Worm (Caenorhabditis elegans): ENCODE data around the gene srbc-11.

The srbc-11 gene

ce11 chrV:7495189-7495588 is at the start of gene srbc-11:
TSS of gene srbc-11 (minus strand) at chrV:7495289.
- TF ChIP-seq gmeb-1 (tag; optimal IDR thresholded peaks at IDR 0.05) (no peak), mbf-1 (tag; optimal IDR thresholded peaks at IDR 0.05) (no peak), ztf-1 (GFP tag; conservative IDR thresholded peaks at IDR 0.05) (no peak), mab-5 (tag; optimal IDR thresholded peaks at IDR 0.05) (no peak), elt-1 (tag; optimal IDR thresholded peaks at IDR 0.05) (no peak), nhr-77 (tag; optimal IDR thresholded peaks at IDR 0.05) (no peak), ztf-4 (tag; optimal IDR thresholded peaks at IDR 0.05) (no peak), Y55F3AM.14 (GFP tag; optimal IDR thresholded peaks at IDR 0.05) (no peak)

- TF ChIP-seq nhr-21 (tag; optimal IDR thresholded peaks at IDR 0.05) (peak; percentile 69), sma-9 (GFP tag; optimal IDR thresholded peaks at IDR 0.05) (peak; percentile 2), sma-9 (tag; optimal IDR thresholded peaks at IDR 0.05) (no peak), blmp-1 (tag; optimal IDR thresholded peaks at IDR 0.05; ENCODE audit: insufficient read depth) (no peak), elt-1 (tag; optimal IDR thresholded peaks at IDR 0.05) (no peak)
These were observed 48.6 kb upstream of the srbc-11 start for ce11 chrV:7543728-7544127.

ce11 chrV:7539015-7539414 is 43.9 kb upstream of the srbc-11 start, which contains the start of gene srh-268:
TSS of gene srh-268 (plus strand) at chrV:7539315.
- TF ChIP-seq ama-1 (optimal IDR thresholded peaks at IDR 0.05) (no peak), nhr-11 (tag; optimal IDR thresholded peaks at IDR 0.05) (no peak), sma-3 (GFP tag; optimal IDR thresholded peaks at IDR 0.05) (no peak), zag-1 (tag; optimal IDR thresholded peaks at IDR 0.05) (no peak), nhr-21 (tag; optimal IDR thresholded peaks at IDR 0.05) (no peak), elt-1 (tag; optimal IDR thresholded peaks at IDR 0.05) (no peak), R02D3.7 (tag; optimal IDR thresholded peaks at IDR 0.05) (no peak), skn-1 (tag; optimal IDR thresholded peaks at IDR 0.05) (no peak), mbf-1 (tag; optimal IDR thresholded peaks at IDR 0.05) (no peak), alr-1 (tag; optimal IDR thresholded peaks at IDR 0.05) (no peak), peb-1 (tag; optimal IDR thresholded peaks at IDR 0.05) (no peak), mdl-1 (tag; optimal IDR thresholded peaks at IDR 0.05) (no peak)

- no peak for TF ChIP-seq nhr-129 (tag; optimal IDR thresholded peaks at IDR 0.05)
- TF ChIP-seq skn-1 (tag; optimal IDR thresholded peaks at IDR 0.05): no peak
- no peak for TF ChIP-seq ama-1 (optimal IDR thresholded peaks at IDR 0.05)
- TF ChIP-seq aly-2 (tag; optimal IDR thresholded peaks at IDR 0.05): no peak
- no peak for TF ChIP-seq nhr-6 (tag; optimal IDR thresholded peaks at IDR 0.05)
- TF ChIP-seq nhr-10 (tag; optimal IDR thresholded peaks at IDR 0.05): no peak
- no peak for TF ChIP-seq ceh-16 (tag; optimal IDR thresholded peaks at IDR 0.05)
These were observed 42.9 kb upstream of the srbc-11 start, which contains the start of gene C54F6.12 for ce11 chrV:7538018-7538417. TSS of gene C54F6.12 (minus strand) at chrV:7538118.

ce11 chrV:7532947-7533346 is 37.9 kb upstream of the srbc-11 start, which contains the start of gene C54F6.3:
TSS of gene C54F6.3 (plus strand) at chrV:7533247.
- TF ChIP-seq zag-1 (tag; optimal IDR thresholded peaks at IDR 0.05) (no peak), crh-2 (tag; optimal IDR thresholded peaks at IDR 0.05) (no peak), lsy-2 (tag; optimal IDR thresholded peaks at IDR 0.05) (no peak), skn-1 (tag; optimal IDR thresholded peaks at IDR 0.05) (no peak)

ce11 chrV:7529840-7530239 is 34.8 kb upstream of the srbc-11 start, which contains the start of gene swt-2:
TSS of gene swt-2 (plus strand) at chrV:7530140.
- no peak for TF ChIP-seq unc-55 (GFP tag; optimal IDR thresholded peaks at IDR 0.05)

ce11 chrV:7528816-7529215 is 33.7 kb upstream of the srbc-11 start, which contains the start of gene C54F6.5:
TSS of gene C54F6.5 (plus strand) at chrV:7529116.
- TF ChIP-seq crh-2 (tag; optimal IDR thresholded peaks at IDR 0.05) (no peak), zag-1 (tag; optimal IDR thresholded peaks at IDR 0.05) (no peak), elt-1 (tag; optimal IDR thresholded peaks at IDR 0.05) (no peak), unc-39 (tag; optimal IDR thresholded peaks at IDR 0.05) (no peak), C34F6.9 (tag; optimal IDR thresholded peaks at IDR 0.05) (no peak), alr-1 (tag; optimal IDR thresholded peaks at IDR 0.05) (no peak), sma-9 (GFP tag; optimal IDR thresholded peaks at IDR 0.05) (no peak), sma-9 (tag; optimal IDR thresholded peaks at IDR 0.05) (no peak), ceh-16 (tag; optimal IDR thresholded peaks at IDR 0.05) (no peak), nhr-12 (tag; optimal IDR thresholded peaks at IDR 0.05) (no peak), nhr-77 (tag; optimal IDR thresholded peaks at IDR 0.05) (no peak), lsy-2 (tag; optimal IDR thresholded peaks at IDR 0.05) (no peak), fos-1 (tag; optimal IDR thresholded peaks at IDR 0.05) (no peak), aly-2 (tag; optimal IDR thresholded peaks at IDR 0.05) (no peak), R02D3.7 (tag; optimal IDR thresholded peaks at IDR 0.05) (no peak), lin-39 (tag; optimal IDR thresholded peaks at IDR 0.05) (no peak)

All from whole organism, L2 larva.